Fruit fly (Drosophila melanogaster): Measurements from ENCODE around the gene CG14629.

CG14629 gene

DNA sequence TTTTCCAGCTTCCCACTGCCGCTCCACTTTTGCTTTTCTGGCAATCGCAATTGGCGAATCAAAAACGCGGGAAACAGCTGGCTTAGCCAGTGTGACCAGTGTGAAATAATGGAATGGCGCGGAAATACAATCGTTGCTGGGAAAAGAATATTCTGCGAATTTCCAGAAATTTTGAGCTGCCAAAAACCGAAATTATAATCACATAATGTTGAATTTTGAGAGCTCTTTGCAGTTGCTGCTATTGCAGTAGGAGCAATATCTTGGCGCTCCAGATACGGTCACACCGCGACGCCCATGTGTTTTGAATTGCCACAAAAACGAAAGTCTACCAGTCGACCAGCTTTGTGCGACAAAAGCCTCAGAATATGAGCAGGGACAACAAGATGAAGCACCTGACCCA is 20.8 kb upstream of the CG14629 start, which contains the start of the genes Cdc45 and Rpp21 (continued):
- TF ChIP-seq Eip74EF (GFP tag; optimal IDR thresholded peaks at IDR 0.05), result no peak
- no peak for TF ChIP-seq lbe (GFP tag; optimal IDR thresholded peaks at IDR 0.05)
- TF ChIP-seq TFAM (GFP tag; optimal IDR thresholded peaks at IDR 0.05), result no peak
- no peak for TF ChIP-seq CG3838 (GFP tag; optimal IDR thresholded peaks at IDR 0.05)
- peak; percentile 36; the same call in 1 of the 3 replicates for TF ChIP-seq CG6791 (GFP tag; IDR thresholded peaks at IDR 0.05; ENCODE audit: partially characterized antibody)
- no peak for TF ChIP-seq gsb (GFP tag; IDR thresholded peaks at IDR 0.05)
- no peak for TF ChIP-seq vvl (GFP tag; IDR thresholded peaks at IDR 0.05)
- TF ChIP-seq CG9437 (GFP tag; optimal IDR thresholded peaks at IDR 0.05), result no peak
- TF ChIP-seq shn (GFP tag; optimal IDR thresholded peaks at IDR 0.05), result no peak
- TF ChIP-seq H15 (GFP tag; IDR thresholded peaks at IDR 0.05), result no peak
- no peak for TF ChIP-seq Hmr (GFP tag; optimal IDR thresholded peaks at IDR 0.05)
- TF ChIP-seq BEAF-32 (GFP tag; optimal IDR thresholded peaks at IDR 0.05), result peak; percentile 59
- peak; percentile 42 for TF ChIP-seq hbn (GFP tag; IDR thresholded peaks at IDR 0.05; ENCODE audit: partially characterized antibody)
- peak; percentile 34 for TF ChIP-seq twi (tag; optimal IDR thresholded peaks at IDR 0.05)
- 0 out of 2 replicates have a peak, but pooled peaks have one; percentile 36 for TF ChIP-seq unc-4 (GFP tag; IDR thresholded peaks at IDR 0.05; ENCODE audit: partially characterized antibody)
- TF ChIP-seq zfh1 (GFP tag; IDR thresholded peaks at IDR 0.05), result no peak
- TF ChIP-seq Atf6 (GFP tag; IDR thresholded peaks at IDR 0.05), result no peak
- TF ChIP-seq NC2α (GFP tag; optimal IDR thresholded peaks at IDR 0.05), result no peak
- no peak for TF ChIP-seq ATbp (GFP tag; optimal IDR thresholded peaks at IDR 0.05)
- TF ChIP-seq CG30020 (tag; optimal IDR thresholded peaks at IDR 0.05), result no peak
- no peak for TF ChIP-seq Deaf1 (tag; optimal IDR thresholded peaks at IDR 0.05)
- TF ChIP-seq Bteb2 (GFP tag; optimal IDR thresholded peaks at IDR 0.05), result no peak
- no peak for TF ChIP-seq sr (GFP tag; IDR thresholded peaks at IDR 0.05)
- TF ChIP-seq abd-A (tag; optimal IDR thresholded peaks at IDR 0.05), result no peak
- TF ChIP-seq CG11695 (GFP tag; IDR thresholded peaks at IDR 0.05), result no peak
- no peak for TF ChIP-seq bsh (GFP tag; optimal IDR thresholded peaks at IDR 0.05)
- TF ChIP-seq CG7271 (tag; optimal IDR thresholded peaks at IDR 0.05), result no peak
- no peak for TF ChIP-seq CG1233 (GFP tag; optimal IDR thresholded peaks at IDR 0.05)
- TF ChIP-seq HmgD (GFP tag; optimal IDR thresholded peaks at IDR 0.05), result no peak
- no peak for TF ChIP-seq CG6254 (GFP tag; optimal IDR thresholded peaks at IDR 0.05)
- TF ChIP-seq Poxn (GFP tag; IDR thresholded peaks at IDR 0.05), result no peak
- TF ChIP-seq repo (GFP tag; optimal IDR thresholded peaks at IDR 0.05), result no peak
- no peak for TF ChIP-seq CG5953 (GFP tag; IDR thresholded peaks at IDR 0.05)
- no peak for TF ChIP-seq CG17802 (tag; optimal IDR thresholded peaks at IDR 0.05)
- no peak for TF ChIP-seq CG4282 (GFP tag; optimal IDR thresholded peaks at IDR 0.05)
- no peak for TF ChIP-seq schlank (tag; optimal IDR thresholded peaks at IDR 0.05)
- TF ChIP-seq Hmx (GFP tag; optimal IDR thresholded peaks at IDR 0.05), result no peak
- no peak for TF ChIP-seq tgo (GFP tag; IDR thresholded peaks at IDR 0.05)
- no peak for TF ChIP-seq nerfin-2 (GFP tag; IDR thresholded peaks at IDR 0.05; ENCODE audit: partially characterized antibody)
- TF ChIP-seq CG43689 (GFP tag; IDR thresholded peaks at IDR 0.05), result no peak
- no peak for TF ChIP-seq stc (GFP tag; IDR thresholded peaks at IDR 0.05)
- TF ChIP-seq CG8924 (tag; optimal IDR thresholded peaks at IDR 0.05), result no peak
- TF ChIP-seq tna (GFP tag; IDR thresholded peaks at IDR 0.05; ENCODE audit: partially characterized antibody), result no peak
- no peak for TF ChIP-seq CG32772 (GFP tag; IDR thresholded peaks at IDR 0.05)
- no peak for TF ChIP-seq ci (GFP tag; IDR thresholded peaks at IDR 0.05)
- TF ChIP-seq yki (optimal IDR thresholded peaks at IDR 0.05), result no peak
- TF ChIP-seq CG2712 (tag; optimal IDR thresholded peaks at IDR 0.05), result peak; percentile 8
- no peak for TF ChIP-seq Adf1 (GFP tag; IDR thresholded peaks at IDR 0.05)
- no peak for TF ChIP-seq Dfd (GFP tag; optimal IDR thresholded peaks at IDR 0.05)
- no peak for TF ChIP-seq sna (GFP tag; IDR thresholded peaks at IDR 0.05; ENCODE audit: partially characterized antibody)
- TF ChIP-seq row (GFP tag; IDR thresholded peaks at IDR 0.05), result 0 out of 3 replicates have a peak, but pooled peaks have one; percentile 16
- TF ChIP-seq Ets65A (GFP tag), result no peak

Data from whole organism, embryonic.